Worm (Caenorhabditis elegans) whole organism, midembryonic: ENCODE results near the gene wdr-31.

Experiments
- flt-1 ChIP-seq: fragments of 200-800 bp; sonication (Bioruptor generic); IDR thresholded peaks from 2 replicates; pipeline ENCODE4 v1.3.6; 2022; ENCODE audit warnings: missing genetic modification characterization, missing compliant biosample characterization
- ztf-29 ChIP-seq: fragments of 200-800 bp; sonication (Bioruptor generic); IDR thresholded peaks from 2 replicates; pipeline ENCODE4 v1.3.6; 2022; ENCODE audit warnings: missing genetic modification reagents, missing genetic modification characterization, missing compliant biosample characterization

ce11 chrII:2702757-2703156 lies 32.3 kb downstream of the wdr-31 start, which contains the start of gene sri-60:
- no peak for TF ChIP-seq ztf-29 (GFP tag; lab: Robert Waterston, UW)
- TF ChIP-seq flt-1 = no peak
